Fruit fly (Drosophila melanogaster) whole organism, embryonic: Measurements from ENCODE around the gene ppk.
A peak's percentile ranks its signal among the peaks of the same experiment; 100 is the strongest.

Experiments
- Bteb2 ChIP-seq: fragments of 200-800 bp; sonication (Bioruptor generic); optimal IDR thresholded peaks from 2 replicates; lab custom pipeline; 2016; ENCODE audit warnings: missing biosample characterization, missing genetic modification characterization
- CG11398 ChIP-seq: fragments of 200-800 bp; sonication (Bioruptor generic); optimal IDR thresholded peaks from 2 replicates; lab custom pipeline; 2016; ENCODE audit warnings: missing biosample characterization, missing genetic modification characterization
- CG11723 ChIP-seq: fragments of 200-800 bp; sonication (Bioruptor generic); optimal IDR thresholded peaks from 2 replicates; lab custom pipeline; 2017; ENCODE audit warnings: missing biosample characterization, mild to moderate bottlenecking, missing genetic modification characterization
- CG14667 ChIP-seq: fragments of 200-800 bp; sonication (Bioruptor generic); IDR thresholded peaks from 2 replicates; pipeline ENCODE4 v1.3.6; 2022; ENCODE audit warnings: missing biosample characterization, missing genetic modification characterization
- CG1529 ChIP-seq: fragments of 200-800 bp; sonication (Bioruptor generic); optimal IDR thresholded peaks from 3 replicates; lab custom pipeline; 2018; ENCODE audit warnings: missing biosample characterization, missing genetic modification characterization
- CG1602 ChIP-seq: fragments of 200-800 bp; sonication (Bioruptor generic); optimal IDR thresholded peaks from 3 replicates; lab custom pipeline; 2016; ENCODE audit warnings: missing biosample characterization, missing genetic modification characterization
- CG1603 ChIP-seq: fragments of 200-800 bp; sonication (Bioruptor generic); optimal IDR thresholded peaks from 2 replicates; lab custom pipeline; 2019; ENCODE audit warnings: missing biosample characterization, mild to moderate bottlenecking, missing genetic modification characterization, moderate library complexity
- CG1647 ChIP-seq: fragments of 200-800 bp; sonication (Bioruptor generic); optimal IDR thresholded peaks from 3 replicates; lab custom pipeline; 2016; ENCODE audit warnings: missing biosample characterization, missing genetic modification characterization
- CG17359 ChIP-seq: fragments of 200-800 bp; sonication (Bioruptor generic); optimal IDR thresholded peaks from 3 replicates; lab custom pipeline; 2018; ENCODE audit warnings: missing biosample characterization, mild to moderate bottlenecking, missing genetic modification characterization, moderate library complexity
- CG17568 ChIP-seq: fragments of 200-800 bp; sonication (Bioruptor generic); optimal IDR thresholded peaks from 2 replicates; lab custom pipeline; 2018; ENCODE audit warnings: missing biosample characterization, mild to moderate bottlenecking, missing genetic modification characterization, moderate library complexity
- CG17912 ChIP-seq: fragments of 200-800 bp; sonication (Bioruptor generic); optimal IDR thresholded peaks from 2 replicates; lab custom pipeline; 2018; ENCODE audit warnings: missing biosample characterization, mild to moderate bottlenecking, missing genetic modification characterization
- CG2120 ChIP-seq: fragments of 200-800 bp; sonication (Bioruptor generic); optimal IDR thresholded peaks from 3 replicates; lab custom pipeline; 2016; ENCODE audit warnings: missing biosample characterization, missing genetic modification characterization
- CG2678 ChIP-seq: fragments of 200-800 bp; sonication (Bioruptor generic); optimal IDR thresholded peaks from 3 replicates; lab custom pipeline; 2019; ENCODE audit warnings: missing biosample characterization, mild to moderate bottlenecking, missing genetic modification characterization, moderate library complexity
- CG5953 ChIP-seq: fragments of 200-800 bp; sonication (Bioruptor generic); IDR thresholded peaks from 2 replicates; pipeline ENCODE4 v1.3.6; 2022; ENCODE audit warnings: missing biosample characterization, missing genetic modification characterization
- CG6765 ChIP-seq: fragments of 200-800 bp; sonication (Bioruptor generic); optimal IDR thresholded peaks from 3 replicates; lab custom pipeline; 2017; ENCODE audit warnings: missing biosample characterization, mild to moderate bottlenecking, missing genetic modification characterization
- CG7963 ChIP-seq: fragments of 200-800 bp; sonication (Bioruptor generic); IDR thresholded peaks from 3 replicates; pipeline ENCODE4 v1.3.6; 2022; ENCODE audit warnings: missing biosample characterization, missing genetic modification characterization; ENCODE audit not compliant: partially characterized antibody
- CG7987 ChIP-seq: fragments of 200-800 bp; sonication (Bioruptor generic); optimal IDR thresholded peaks from 2 replicates; lab custom pipeline; 2018; ENCODE audit warnings: missing biosample characterization, mild to moderate bottlenecking, missing genetic modification characterization, moderate library complexity
- CG9437 ChIP-seq: fragments of 200-800 bp; sonication (Bioruptor generic); optimal IDR thresholded peaks from 2 replicates; lab custom pipeline; 2018; ENCODE audit warnings: missing biosample characterization, mild to moderate bottlenecking, missing genetic modification characterization
- CHES-1-like ChIP-seq: fragments of 200-800 bp; sonication (Bioruptor generic); optimal IDR thresholded peaks from 2 replicates; lab custom pipeline; 2016; ENCODE audit warnings: missing biosample characterization, missing genetic modification characterization
- Dip3 ChIP-seq: fragments of 200-800 bp; sonication (Bioruptor generic); optimal IDR thresholded peaks from 3 replicates; lab custom pipeline; 2016; ENCODE audit warnings: missing biosample characterization, missing genetic modification characterization
- Doc3 ChIP-seq: fragments of 200-800 bp; sonication (Bioruptor generic); IDR thresholded peaks from 3 replicates; pipeline ENCODE4 v1.3.6; 2022; ENCODE audit warnings: missing biosample characterization, missing genetic modification characterization; ENCODE audit not compliant: partially characterized antibody
- GATAe ChIP-seq: fragments of 200-800 bp; sonication (Bioruptor generic); conservative IDR thresholded peaks from 2 replicates; pipeline ENCODE4 v1.3.6; 2022; ENCODE audit warnings: missing biosample characterization, missing genetic modification characterization
- Hand ChIP-seq: fragments of 200-800 bp; sonication (Bioruptor generic); optimal IDR thresholded peaks from 2 replicates; lab custom pipeline; 2017; ENCODE audit warnings: mild to moderate bottlenecking, missing biosample characterization, missing genetic modification reagents, missing genetic modification characterization
- Hmx ChIP-seq: fragments of 200-800 bp; sonication (Bioruptor generic); optimal IDR thresholded peaks from 2 replicates; lab custom pipeline; 2016; ENCODE audit warnings: missing biosample characterization, missing genetic modification characterization
- Mad ChIP-seq: fragments of 200-800 bp; sonication (Bioruptor generic); optimal IDR thresholded peaks from 2 replicates; lab custom pipeline; 2016; ENCODE audit warnings: missing biosample characterization, missing genetic modification characterization
- Meics ChIP-seq: fragments of 200-800 bp; sonication (Bioruptor generic); optimal IDR thresholded peaks from 2 replicates; lab custom pipeline; 2017; ENCODE audit warnings: missing biosample characterization, mild to moderate bottlenecking, missing genetic modification characterization
- Mes4 ChIP-seq: fragments of 200-800 bp; sonication (Bioruptor generic); optimal IDR thresholded peaks from 2 replicates; lab custom pipeline; 2016; ENCODE audit warnings: missing biosample characterization, missing genetic modification characterization
- Nf-YB ChIP-seq: fragments of 200-800 bp; sonication (Bioruptor generic); optimal IDR thresholded peaks from 3 replicates; lab custom pipeline; 2019; ENCODE audit warnings: missing biosample characterization, mild to moderate bottlenecking, missing genetic modification characterization, moderate library complexity
- Oli ChIP-seq: fragments of 200-800 bp; sonication (Bioruptor generic); optimal IDR thresholded peaks from 2 replicates; lab custom pipeline; 2018; ENCODE audit warnings: missing biosample characterization, mild to moderate bottlenecking, missing genetic modification characterization, moderate library complexity
- Ptx1 ChIP-seq: fragments of 200-800 bp; sonication (Bioruptor generic); IDR thresholded peaks from 2 replicates; pipeline ENCODE4 v1.3.6; 2022; ENCODE audit warnings: missing biosample characterization, missing genetic modification characterization
- Vsx1 ChIP-seq: fragments of 200-800 bp; sonication (Bioruptor generic); optimal IDR thresholded peaks from 2 replicates; lab custom pipeline; 2017; ENCODE audit warnings: missing biosample characterization, mild to moderate bottlenecking, missing genetic modification characterization, missing genetic modification reagents
- cas ChIP-seq: fragments of 200-800 bp; sonication (Bioruptor generic); IDR thresholded peaks from 2 replicates; pipeline ENCODE4 v1.3.6; 2022; ENCODE audit warnings: missing biosample characterization, missing genetic modification characterization
- cato ChIP-seq: fragments of 200-800 bp; sonication (Bioruptor generic); optimal IDR thresholded peaks from 2 replicates; lab custom pipeline; 2016; ENCODE audit warnings: missing biosample characterization, missing genetic modification characterization, borderline replicate concordance
- chif ChIP-seq, 2 experiments: fragments of 200-800 bp; sonication (Bioruptor generic); optimal IDR thresholded peaks; 3 replicates each; lab custom pipeline; 2016; ENCODE audit warnings: missing biosample characterization in 2 of 2, missing genetic modification characterization in 2 of 2
- ci ChIP-seq: fragments of 200-800 bp; sonication (Bioruptor generic); IDR thresholded peaks from 3 replicates; pipeline ENCODE4 v1.3.6; 2022; ENCODE audit warnings: missing biosample characterization, missing genetic modification characterization
- da ChIP-seq: fragments of 200-800 bp; sonication (Bioruptor generic); optimal IDR thresholded peaks from 2 replicates; lab custom pipeline; 2016; ENCODE audit warnings: missing biosample characterization, missing genetic modification characterization
- dmrt11E ChIP-seq: fragments of 200-800 bp; sonication (Bioruptor generic); optimal IDR thresholded peaks from 3 replicates; lab custom pipeline; 2018; ENCODE audit warnings: missing biosample characterization, mild to moderate bottlenecking, missing genetic modification characterization, moderate library complexity
- dpn ChIP-seq, 2 experiments: fragments of 200-800 bp; sonication (Bioruptor generic); optimal IDR thresholded peaks; 3 replicates each; lab custom pipeline; 2016; ENCODE audit warnings: missing biosample characterization in 2 of 2, missing genetic modification characterization in 2 of 2
- lbe ChIP-seq: fragments of 200-800 bp; sonication (Bioruptor generic); optimal IDR thresholded peaks from 2 replicates; lab custom pipeline; 2016; ENCODE audit warnings: missing biosample characterization, mild to moderate bottlenecking, missing genetic modification characterization
- luna ChIP-seq: fragments of 200-800 bp; sonication (Bioruptor generic); optimal IDR thresholded peaks from 2 replicates; lab custom pipeline; 2016; ENCODE audit warnings: missing biosample characterization, missing genetic modification characterization
- mam ChIP-seq: fragments of 200-800 bp; sonication (Bioruptor generic); optimal IDR thresholded peaks from 3 replicates; lab custom pipeline; 2016; ENCODE audit warnings: missing biosample characterization, missing genetic modification characterization
- org-1 ChIP-seq: fragments of 200-800 bp; sonication (Bioruptor generic); optimal IDR thresholded peaks from 2 replicates; lab custom pipeline; 2017; ENCODE audit warnings: missing biosample characterization, missing genetic modification characterization
- p53 ChIP-seq: fragments of 200-800 bp; sonication (Bioruptor generic); optimal IDR thresholded peaks from 2 replicates; lab custom pipeline; 2016; ENCODE audit warnings: missing biosample characterization, missing genetic modification characterization
- prd ChIP-seq, 3 experiments: fragments of >200 bp in 2 of 3; fragments of 200-800 bp in 1 of 3; sonication (Bioruptor generic) in 1 of 3; optimal IDR thresholded peaks in 2 of 3; IDR thresholded peaks in 1 of 3; 2 replicates in 2 of 3; 3 replicates in 1 of 3; pipeline versions ENCODE4 v1.3.6 to Lab custom; 2017 to 2022; ENCODE audit warnings: missing biosample characterization in 1 of 3, missing genetic modification characterization in 1 of 3
- sens ChIP-seq: fragments of 200-800 bp; sonication (Bioruptor generic); peaks from one replicate; lab custom pipeline; 2016; ENCODE audit warnings: missing biosample characterization, missing genetic modification characterization
- seq ChIP-seq: fragments of 200-800 bp; sonication (Bioruptor generic); IDR thresholded peaks from 2 replicates; pipeline ENCODE4 v1.3.6; 2022; ENCODE audit warnings: missing biosample characterization, missing genetic modification characterization
- stwl ChIP-seq: fragments of 200-800 bp; sonication (Bioruptor generic); optimal IDR thresholded peaks from 3 replicates; lab custom pipeline; 2018; ENCODE audit warnings: missing biosample characterization, mild to moderate bottlenecking, missing genetic modification characterization, moderate library complexity
- tup ChIP-seq: fragments of 200-800 bp; sonication (Bioruptor generic); optimal IDR thresholded peaks from 2 replicates; lab custom pipeline; 2016; ENCODE audit warnings: missing biosample characterization, mild to moderate bottlenecking, missing genetic modification characterization, moderate library complexity
- wdn ChIP-seq: fragments of 200-800 bp; sonication (Bioruptor generic); IDR thresholded peaks from 2 replicates; pipeline ENCODE4 v1.3.6; 2022; ENCODE audit warnings: missing biosample characterization, missing genetic modification characterization
- wek ChIP-seq: fragments of 200-800 bp; sonication (Bioruptor generic); optimal IDR thresholded peaks from 3 replicates; lab custom pipeline; 2018; ENCODE audit warnings: missing biosample characterization, mild to moderate bottlenecking, missing genetic modification characterization, moderate library complexity

ppk gene

DNA sequence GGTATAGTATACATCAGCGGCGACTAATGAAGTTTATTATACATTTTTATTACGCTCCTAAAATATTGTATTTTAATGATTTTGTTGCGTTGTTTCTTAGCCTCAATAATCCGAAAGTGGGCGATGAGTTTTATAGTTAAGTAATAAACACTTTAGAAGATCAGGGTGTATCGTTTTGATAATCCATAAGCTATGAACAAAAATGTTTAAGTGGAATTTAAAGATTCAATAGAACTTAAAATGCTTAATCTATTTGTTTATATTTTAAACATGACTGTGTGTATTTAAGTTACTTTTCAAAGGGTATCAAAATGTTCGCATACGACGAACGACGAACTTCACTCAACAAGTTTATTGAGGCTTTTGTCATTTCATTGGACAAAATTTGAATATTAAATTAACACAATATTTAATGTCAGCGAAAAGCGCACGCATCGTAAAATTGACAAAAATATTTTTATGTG is 8.7 kb downstream of the ppk start (continued):
- TF ChIP-seq CG2120 (peak; percentile 88), Doc3 (GFP tag; lab: Robert Waterston, UW) (no peak), CG1647 (GFP tag; lab: Kevin White, UChicago) (no peak), Hmx (GFP tag; lab: Kevin White, UChicago) (peak; percentile 24), Meics (peak; percentile 52), dpn (GFP tag; optimal IDR thresholded peaks at IDR 0.05; lab: Kevin White, UChicago) (peak; percentile 54 to 78), mam (GFP tag; lab: Kevin White, UChicago) (peak; percentile 68), GATAe (GFP tag; lab: Robert Waterston, UW) (peak; percentile 15; the same call in 1 of the 2 replicates), Vsx1 (peak; percentile 43), CG5953 (GFP tag; lab: Robert Waterston, UW) (peak; percentile 60; the same call in 1 of the 2 replicates), Dip3 (GFP tag; lab: Kevin White, UChicago) (peak; percentile 12), CG17359 (peak; percentile 70), CG6765 (GFP tag; lab: Kevin White, UChicago) (peak; percentile 9), CG17568 (peak; percentile 68), CG11723 (GFP tag; lab: Kevin White, UChicago) (peak; percentile 28), dmrt11E (no peak), CG1603 (peak; percentile 76), CG2678 (peak; percentile 78), org-1 (GFP tag; lab: Kevin White, UChicago) (peak; percentile 71), ci (GFP tag; lab: Robert Waterston, UW) (peak; percentile 91), CG14667 (GFP tag; lab: Robert Waterston, UW) (no peak), CG9437 (GFP tag; lab: Kevin White, UChicago) (peak; percentile 66), Ptx1 (peak; percentile 89), lbe (no peak), CG11398 (GFP tag; lab: Kevin White, UChicago) (peak; percentile 14), cas (GFP tag; lab: Robert Waterston, UW) (peak; percentile 24; the same call in 1 of the 2 replicates), chif (GFP tag; optimal IDR thresholded peaks at IDR 0.05; lab: Kevin White, UChicago) (peak; percentile 20 to 75), luna (GFP tag; lab: Kevin White, UChicago) (peak; percentile 47), Hand (GFP tag; lab: Kevin White, UChicago) (peak; percentile 42), prd (optimal IDR thresholded peaks at IDR 0.05; lab: Kevin White, UChicago) (no peak), prd (GFP tag; IDR thresholded peaks at IDR 0.05; lab: Robert Waterston, UW) (peak; percentile 74), tup (peak; percentile 9), Nf-YB (peak; percentile 42), CG7963 (GFP tag; lab: Robert Waterston, UW) (no peak), Mad (GFP tag; lab: Kevin White, UChicago) (peak; percentile 12), wdn (GFP tag; lab: Robert Waterston, UW) (peak; percentile 52; the same call in 1 of the 2 replicates), Oli (tag; lab: Kevin White, UChicago) (peak; percentile 88), CG17912 (no peak), CG1529 (GFP tag; lab: Kevin White, UChicago) (peak; percentile 61), sens (peak; percentile 95), cato (no peak), da (GFP tag; lab: Kevin White, UChicago) (peak; percentile 35), CHES-1-like (GFP tag; lab: Kevin White, UChicago) (peak; percentile 77), wek (GFP tag; lab: Kevin White, UChicago) (no peak), CG7987 (GFP tag; lab: Kevin White, UChicago) (no peak), seq (GFP tag; lab: Robert Waterston, UW) (peak; percentile 76), p53 (GFP tag; lab: Kevin White, UChicago) (no peak), Bteb2 (GFP tag; lab: Kevin White, UChicago) (peak; percentile 9), stwl (tag; lab: Kevin White, UChicago) (no peak), Mes4 (GFP tag; lab: Kevin White, UChicago) (peak; percentile 14), CG1602 (GFP tag; lab: Kevin White, UChicago) (peak; percentile 31)
